Worm (Caenorhabditis elegans) whole organism, late embryonic: ENCODE results near the gene K12H6.6.

ENCODE experiments used
- C08G9.2 ChIP-seq: sonication (generic microtip); optimal IDR thresholded peaks from 2 replicates; lab custom pipeline; 2016; ENCODE audit warnings: mild to moderate bottlenecking, missing genetic modification characterization, moderate library complexity, missing compliant biosample characterization
- T23F11.4 ChIP-seq: fragments of 200-800 bp; sonication (Bioruptor generic); optimal IDR thresholded peaks from 2 replicates; lab custom pipeline; 2018; ENCODE audit warnings: mild to moderate bottlenecking, missing genetic modification characterization, missing compliant biosample characterization
- Y22D7AL.16 ChIP-seq: sonication (generic microtip); optimal IDR thresholded peaks from 2 replicates; lab custom pipeline; 2016; ENCODE audit warnings: missing genetic modification characterization, missing compliant biosample characterization
- ama-1 ChIP-seq: fragments of 150-350 bp; optimal IDR thresholded peaks from 2 replicates; lab custom pipeline; 2014
- ceh-18 ChIP-seq: sonication (generic microtip); optimal IDR thresholded peaks from 2 replicates; lab custom pipeline; 2016; ENCODE audit warnings: missing genetic modification characterization, missing compliant biosample characterization
- ceh-2 ChIP-seq: sonication (generic microtip); optimal IDR thresholded peaks from 2 replicates; lab custom pipeline; 2016; ENCODE audit warnings: missing genotype, missing genetic modification characterization, missing compliant biosample characterization
- ceh-30 ChIP-seq: fragments of 150-350 bp; optimal IDR thresholded peaks from 2 replicates; lab custom pipeline; 2014; ENCODE audit warnings: missing biosample characterization, missing genetic modification characterization
- ceh-31 ChIP-seq: sonication (generic microtip); optimal IDR thresholded peaks from 2 replicates; lab custom pipeline; 2016; ENCODE audit warnings: missing genetic modification characterization, missing compliant biosample characterization
- ceh-34 ChIP-seq: sonication (generic microtip); optimal IDR thresholded peaks from 2 replicates; lab custom pipeline; 2016; ENCODE audit warnings: mild to moderate bottlenecking, missing genetic modification characterization, missing compliant biosample characterization
- ceh-48 ChIP-seq: sonication (generic microtip); optimal IDR thresholded peaks from 2 replicates; lab custom pipeline; 2016; ENCODE audit warnings: missing genetic modification characterization, inconsistent platforms, missing compliant biosample characterization
- ceh-6 ChIP-seq: fragments of 200-800 bp; sonication (Bioruptor generic); optimal IDR thresholded peaks from 2 replicates; lab custom pipeline; 2018; ENCODE audit warnings: mild to moderate bottlenecking, missing genetic modification characterization, missing compliant biosample characterization
- che-1 ChIP-seq: sonication (generic microtip); optimal IDR thresholded peaks from 2 replicates; lab custom pipeline; 2016; ENCODE audit warnings: mild to moderate bottlenecking, missing genetic modification characterization, missing compliant biosample characterization
- elt-2 ChIP-seq: sonication (generic microtip); optimal IDR thresholded peaks from 2 replicates; lab custom pipeline; 2016; ENCODE audit warnings: missing genetic modification reagents, missing genetic modification characterization, missing compliant biosample characterization
- elt-4 ChIP-seq: sonication (generic microtip); optimal IDR thresholded peaks from 2 replicates; lab custom pipeline; 2016; ENCODE audit warnings: missing genetic modification characterization, missing compliant biosample characterization
- eyg-1 ChIP-seq: sonication (generic microtip); optimal IDR thresholded peaks from 2 replicates; lab custom pipeline; 2016; ENCODE audit warnings: missing genotype, missing genetic modification characterization, missing compliant biosample characterization
- fax-1 ChIP-seq: sonication (generic microtip); optimal IDR thresholded peaks from 2 replicates; lab custom pipeline; 2016; ENCODE audit warnings: missing genotype, missing genetic modification characterization, missing compliant biosample characterization
- fkh-10 ChIP-seq: fragments of 150-350 bp; optimal IDR thresholded peaks from 2 replicates; lab custom pipeline; 2014; ENCODE audit warnings: missing biosample characterization, missing genetic modification reagents, missing genetic modification characterization
- hlh-30 ChIP-seq: sonication (generic microtip); optimal IDR thresholded peaks from 2 replicates; lab custom pipeline; 2017; ENCODE audit warnings: antibody characterized with exemption, missing genetic modification characterization, missing compliant biosample characterization; ENCODE audit not compliant: insufficient read depth
- hlh-6 ChIP-seq: sonication (generic microtip); optimal IDR thresholded peaks from 2 replicates; lab custom pipeline; 2016; ENCODE audit warnings: missing genotype, missing genetic modification characterization, missing compliant biosample characterization
- hlh-8 ChIP-seq: sonication (generic microtip); optimal IDR thresholded peaks from 2 replicates; lab custom pipeline; 2016; ENCODE audit warnings: missing genotype, missing genetic modification characterization, missing compliant biosample characterization
- lin-11 ChIP-seq: fragments of 200-800 bp; sonication (Bioruptor generic); optimal IDR thresholded peaks from 2 replicates; lab custom pipeline; 2018; ENCODE audit warnings: mild to moderate bottlenecking, missing genetic modification characterization, missing compliant biosample characterization
- madf-2 ChIP-seq: sonication (generic microtip); optimal IDR thresholded peaks from 2 replicates; lab custom pipeline; 2017; ENCODE audit warnings: missing genetic modification characterization, missing compliant biosample characterization
- mec-3 ChIP-seq: sonication (generic microtip); optimal IDR thresholded peaks from 2 replicates; lab custom pipeline; 2016; ENCODE audit warnings: borderline replicate concordance, missing genetic modification characterization, missing compliant biosample characterization
- nfya-1 ChIP-seq: sonication (generic microtip); optimal IDR thresholded peaks from 2 replicates; lab custom pipeline; 2017; ENCODE audit warnings: missing genetic modification characterization, mild to moderate bottlenecking, missing compliant biosample characterization, antibody characterized with exemption, moderate library complexity
- nhr-11 ChIP-seq: fragments of 150-350 bp; optimal IDR thresholded peaks from 2 replicates; lab custom pipeline; 2014; ENCODE audit warnings: missing biosample characterization, missing genetic modification characterization
- pax-1 ChIP-seq: fragments of 150-350 bp; optimal IDR thresholded peaks from 2 replicates; lab custom pipeline; 2014; ENCODE audit warnings: missing biosample characterization, missing genetic modification characterization
- pha-2 ChIP-seq: sonication (generic microtip); optimal IDR thresholded peaks from 2 replicates; lab custom pipeline; 2017; ENCODE audit warnings: mild to moderate bottlenecking, missing genetic modification characterization, missing compliant biosample characterization
- pha-4 ChIP-seq: fragments of 150-350 bp; optimal IDR thresholded peaks from 2 replicates; lab custom pipeline; 2018; ENCODE audit warnings: missing biosample characterization, missing genetic modification reagents, missing genetic modification characterization
- pqm-1 ChIP-seq: sonication (generic microtip); optimal IDR thresholded peaks from 2 replicates; lab custom pipeline; 2016; ENCODE audit warnings: missing genetic modification characterization, missing compliant biosample characterization
- pros-1 ChIP-seq: fragments of 150-350 bp; optimal IDR thresholded peaks from 2 replicates; lab custom pipeline; 2014; ENCODE audit warnings: missing biosample characterization, missing genetic modification reagents, missing genetic modification characterization
- ref-2 ChIP-seq: sonication (generic microtip); optimal IDR thresholded peaks from 2 replicates; lab custom pipeline; 2016; ENCODE audit warnings: missing genetic modification characterization, missing compliant biosample characterization
- rnt-1 ChIP-seq: sonication (generic microtip); optimal IDR thresholded peaks from 2 replicates; lab custom pipeline; 2016; ENCODE audit warnings: missing genetic modification characterization, missing compliant biosample characterization
- sdc-2 ChIP-seq: sonication (generic microtip); optimal IDR thresholded peaks from 2 replicates; lab custom pipeline; 2016; ENCODE audit warnings: missing genotype, missing genetic modification characterization, missing compliant biosample characterization
- sox-2 ChIP-seq: fragments of 200-800 bp; sonication (Bioruptor generic); IDR thresholded peaks from 2 replicates; pipeline ENCODE4 v1.3.6; 2022; ENCODE audit warnings: missing genetic modification reagents, missing genetic modification characterization, missing compliant biosample characterization
- unc-3 ChIP-seq, 2 experiments: fragments of 200-800 bp in 1 of 2; sonication (Bioruptor generic) in 1 of 2; sonication (generic microtip) in 1 of 2; conservative IDR thresholded peaks in 1 of 2; optimal IDR thresholded peaks in 1 of 2; 2 replicates each; pipeline versions ENCODE4 v1.3.6 to Lab custom; 2016 to 2022; ENCODE audit warnings: missing compliant biosample characterization in 2 of 2, missing genetic modification characterization in 2 of 2, missing genetic modification reagents in 1 of 2
- unc-55 ChIP-seq: sonication (generic microtip); optimal IDR thresholded peaks from 2 replicates; lab custom pipeline; 2017; ENCODE audit warnings: missing biosample characterization, missing genetic modification reagents, missing genetic modification characterization
- unc-86 ChIP-seq: sonication (generic microtip); optimal IDR thresholded peaks from 2 replicates; lab custom pipeline; 2016; ENCODE audit warnings: missing genetic modification characterization, missing compliant biosample characterization

The K12H6.6 gene

DNA sequence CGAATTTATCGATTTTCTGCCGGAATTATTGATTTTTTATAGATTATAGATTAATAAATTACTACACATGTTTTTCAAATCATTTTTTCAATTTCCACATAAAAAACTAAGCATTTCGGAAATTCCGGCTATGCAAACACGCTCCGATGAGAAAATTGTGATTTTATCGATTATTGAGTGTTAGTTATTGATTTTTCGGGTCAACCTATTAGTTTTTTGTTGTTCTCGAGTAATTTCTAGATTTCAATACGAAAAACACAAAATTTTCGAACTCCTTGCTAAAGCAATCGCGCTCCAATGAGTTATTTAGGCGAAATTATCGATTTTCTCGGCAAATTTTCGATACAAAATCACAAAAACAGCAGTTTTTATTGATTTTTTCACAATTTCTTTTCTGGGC is 35.6 kb downstream of the K12H6.6 start:
- TF ChIP-seq hlh-8: no peak
- TF ChIP-seq ceh-30 (tag; lab: Kevin White, UChicago): no peak
- no peak for TF ChIP-seq ama-1
- no peak for TF ChIP-seq eyg-1 (tag; lab: Kevin White, UChicago)
- no peak for TF ChIP-seq unc-86 (tag; lab: Kevin White, UChicago)
- TF ChIP-seq rnt-1: no peak
- no peak for TF ChIP-seq ceh-34 (tag; lab: Kevin White, UChicago)
- no peak for TF ChIP-seq sdc-2 (tag; lab: Kevin White, UChicago)
- no peak for TF ChIP-seq T23F11.4 (GFP tag; lab: Kevin White, UChicago)
- no peak for TF ChIP-seq elt-2 (tag; lab: Kevin White, UChicago)
- TF ChIP-seq ceh-6 (GFP tag; lab: Kevin White, UChicago): no peak
- TF ChIP-seq ceh-18 (tag; lab: Kevin White, UChicago): no peak
- TF ChIP-seq lin-11: no peak
- no peak for TF ChIP-seq elt-4 (tag; lab: Kevin White, UChicago)
- TF ChIP-seq sox-2: no peak
- no peak for TF ChIP-seq hlh-6 (tag; lab: Kevin White, UChicago)
- no peak for TF ChIP-seq mec-3 (tag; lab: Kevin White, UChicago)

DNA sequence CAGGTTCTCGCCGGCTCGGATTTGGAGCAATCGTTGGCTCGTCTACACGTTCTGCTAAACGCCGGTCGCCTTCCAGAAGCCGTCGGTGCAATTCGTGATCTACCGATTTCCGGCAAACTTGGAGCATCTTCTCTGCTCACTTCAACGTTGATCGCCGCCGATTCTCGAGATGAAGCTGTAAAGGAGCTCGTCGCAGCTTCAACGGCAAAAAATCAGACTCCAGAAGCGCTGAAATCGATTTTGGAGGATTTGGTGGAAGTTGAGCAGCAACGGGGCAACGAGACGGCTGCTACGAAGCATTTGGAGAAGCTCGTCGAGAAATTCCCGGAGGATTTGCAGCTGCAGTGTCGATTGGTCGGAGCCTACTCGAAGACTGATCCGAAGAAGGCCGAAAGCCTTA is 39.3 kb downstream of the K12H6.6 start:
- TF ChIP-seq pha-4 (tag; lab: Kevin White, UChicago) (no peak), unc-3 (GFP tag; conservative IDR thresholded peaks at IDR 0.05; lab: Robert Waterston, UW) (no peak), unc-3 (tag; optimal IDR thresholded peaks at IDR 0.05; lab: Kevin White, UChicago) (no peak), madf-2 (tag; lab: Kevin White, UChicago) (no peak), fkh-10 (GFP tag; lab: Kevin White, UChicago) (no peak), nhr-11 (no peak), pax-1 (tag; lab: Kevin White, UChicago) (no peak), ceh-48 (tag; lab: Kevin White, UChicago) (no peak), sdc-2 (tag; lab: Kevin White, UChicago) (no peak), pros-1 (tag; lab: Kevin White, UChicago) (no peak), hlh-6 (tag; lab: Kevin White, UChicago) (no peak), pqm-1 (tag; lab: Kevin White, UChicago) (no peak), ceh-2 (tag; lab: Kevin White, UChicago) (no peak), nfya-1 (tag; lab: Kevin White, UChicago) (no peak), ceh-31 (tag; lab: Kevin White, UChicago) (no peak), unc-55 (GFP tag; lab: Kevin White, UChicago) (no peak), C08G9.2 (no peak)
- TF ChIP-seq, all 69 proteins: peak for 0

DNA sequence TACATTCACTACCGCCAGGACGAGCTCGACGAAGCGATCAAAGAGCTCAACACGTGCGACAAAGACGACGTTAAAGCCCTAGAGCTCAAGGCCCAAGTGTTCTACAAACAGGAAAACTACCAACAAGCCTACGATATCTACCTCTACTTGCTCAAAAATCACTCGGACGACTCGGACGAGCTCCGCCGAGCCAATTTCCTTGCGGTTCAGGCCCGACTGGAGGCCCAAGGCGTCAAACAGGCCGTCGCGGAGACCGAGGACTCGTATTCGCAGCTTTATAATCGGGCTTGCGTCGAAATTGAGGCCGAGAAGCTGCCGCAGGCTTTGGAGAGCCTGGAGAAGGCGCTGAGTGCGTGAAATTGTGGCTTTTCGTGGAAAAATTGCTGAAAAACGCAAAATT is 43.2 kb downstream of the K12H6.6 start:
- no peak for TF ChIP-seq pha-2 (tag; lab: Kevin White, UChicago)
- TF ChIP-seq sdc-2 (tag; lab: Kevin White, UChicago): no peak
- no peak for TF ChIP-seq fax-1
- TF ChIP-seq ref-2 (tag; lab: Kevin White, UChicago): no peak
- TF ChIP-seq Y22D7AL.16: no peak
- no peak for TF ChIP-seq pros-1 (tag; lab: Kevin White, UChicago)
- no peak for TF ChIP-seq nfya-1 (tag; lab: Kevin White, UChicago)
- no peak for TF ChIP-seq unc-55 (GFP tag; lab: Kevin White, UChicago)
- TF ChIP-seq hlh-30 (tag; lab: Kevin White, UChicago): no peak

DNA sequence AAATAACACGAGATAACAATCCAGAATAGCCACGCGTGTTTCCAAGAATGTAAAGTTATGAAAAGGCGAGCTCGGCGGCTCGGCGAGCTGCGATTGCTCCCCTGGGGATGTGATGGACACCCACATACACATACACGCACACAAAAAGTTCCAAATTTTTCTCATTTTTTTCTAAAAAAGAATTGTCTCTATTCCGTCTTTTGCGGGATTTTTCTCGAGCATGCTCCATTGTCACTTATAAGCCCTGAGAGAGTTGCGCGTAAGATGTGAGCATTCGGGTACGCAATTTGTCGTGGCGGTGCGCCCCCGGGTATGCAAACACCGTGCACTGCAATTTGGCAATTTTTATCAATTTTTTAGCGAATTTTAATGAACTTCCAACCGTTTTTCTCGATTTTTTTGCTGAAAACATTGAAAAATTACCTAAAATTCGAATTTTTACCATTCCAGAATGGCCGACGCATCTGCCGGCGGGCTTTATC is 44.0 kb downstream of the K12H6.6 start, which contains the start of the genes F08D12.12 and srpa-72:
TSS of gene F08D12.12 (minus strand) at position 51 of the 482 bp plus-strand sequence.
TSS of gene srpa-72 (plus strand) at position 451 of the 482 bp plus-strand sequence.
- TF ChIP-seq elt-2 (tag; lab: Kevin White, UChicago): no peak
- TF ChIP-seq che-1 (tag; lab: Kevin White, UChicago): no peak
- TF ChIP-seq ref-2 (tag; lab: Kevin White, UChicago): no peak
